Fruit fly (Drosophila melanogaster): ENCODE results near the gene sturkopf.

The sturkopf gene

DNA sequence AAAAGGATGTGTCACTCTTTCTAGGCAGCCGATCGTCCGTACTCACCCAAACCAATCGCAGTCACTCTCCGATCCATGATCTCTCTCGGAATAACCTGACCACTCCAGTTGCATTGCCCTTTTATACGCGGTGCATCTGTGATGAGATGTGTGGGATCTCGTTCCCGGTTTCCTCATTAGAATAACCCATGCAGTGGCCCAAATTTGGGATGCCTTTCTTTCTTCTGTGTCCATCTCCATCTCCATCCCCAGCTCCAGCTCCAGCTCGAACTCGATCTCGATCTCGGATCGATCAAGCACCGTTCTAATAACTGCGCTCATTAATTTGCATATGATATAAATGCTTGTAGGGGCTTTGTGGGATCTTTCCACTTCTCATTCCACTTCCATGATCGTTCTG, 9.5 kb upstream of the sturkopf start, which contains the start of gene CG9184:
CG9184 (minus strand) TSS at position 101 of the 400 bp plus-strand sequence.
- TF ChIP-seq EcR (GFP tag; optimal IDR thresholded peaks at IDR 0.05) = no peak

dm6 chr3L:1322159-1322558, 9.0 kb upstream of the sturkopf start:
- TF ChIP-seq CG4496 (GFP tag; IDR thresholded peaks at IDR 0.05) (no peak), CG14655 (GFP tag; optimal IDR thresholded peaks at IDR 0.05) (no peak), CG10348 (GFP tag; IDR thresholded peaks at IDR 0.05) (no peak), CG15710 (tag; optimal IDR thresholded peaks at IDR 0.05) (no peak), fd96Ca (GFP tag; IDR thresholded peaks at IDR 0.05) (no peak), Ets98B (GFP tag; IDR thresholded peaks at IDR 0.05) (no peak), rn (GFP tag; IDR thresholded peaks at IDR 0.05) (no peak), Pif1A (GFP tag; optimal IDR thresholded peaks at IDR 0.05) (no peak), CG13204 (GFP tag; optimal IDR thresholded peaks at IDR 0.05) (no peak), CG12605 (GFP tag; IDR thresholded peaks at IDR 0.05) (no peak), CG9948 (tag; optimal IDR thresholded peaks at IDR 0.05) (no peak), gl (tag; optimal IDR thresholded peaks at IDR 0.05) (no peak), Pif1B (GFP tag; optimal IDR thresholded peaks at IDR 0.05) (no peak), CG8159 (tag; optimal IDR thresholded peaks at IDR 0.05) (no peak), EcR (GFP tag; optimal IDR thresholded peaks at IDR 0.05) (no peak), CG17806 (tag; optimal IDR thresholded peaks at IDR 0.05) (no peak)

DNA sequence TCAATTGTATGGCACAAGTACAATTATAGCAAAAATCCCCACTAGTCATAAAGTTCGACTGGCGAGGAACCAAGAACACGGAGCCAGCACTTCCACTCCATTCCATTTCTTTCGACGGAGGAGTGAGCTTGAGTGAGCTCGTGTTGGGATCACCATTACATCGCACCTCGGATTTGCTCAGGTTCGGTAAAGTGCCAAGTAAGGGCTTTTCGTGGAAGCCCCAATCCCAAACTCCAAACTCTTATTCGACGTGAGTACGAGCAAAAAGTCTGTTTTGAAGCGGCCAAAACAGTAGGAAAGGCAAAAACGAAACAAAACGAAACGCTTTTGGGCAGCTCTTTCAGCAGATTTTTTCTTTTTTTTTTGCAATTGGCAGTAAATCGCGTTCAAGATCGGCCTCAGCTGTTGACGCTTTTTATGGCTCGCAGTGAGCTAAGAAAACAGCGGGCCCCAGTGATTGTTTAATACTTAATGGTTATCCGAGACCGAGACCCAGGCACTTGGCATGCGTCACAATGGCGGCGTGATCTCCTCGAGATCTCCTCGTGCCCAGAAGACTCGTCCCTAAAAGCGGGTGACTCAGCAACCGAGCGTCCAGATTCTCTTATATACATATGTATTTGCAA, 7.9 kb upstream of the sturkopf start:
- TF ChIP-seq fd96Ca (GFP tag; IDR thresholded peaks at IDR 0.05) = 0 out of 3 replicates have a peak, but pooled peaks have one; percentile 6
- no peak for TF ChIP-seq rn (GFP tag; IDR thresholded peaks at IDR 0.05)
- TF ChIP-seq CG14655 (GFP tag; optimal IDR thresholded peaks at IDR 0.05) = no peak
- no peak for TF ChIP-seq D1 (tag; optimal IDR thresholded peaks at IDR 0.05)
- TF ChIP-seq CG13204 (GFP tag; optimal IDR thresholded peaks at IDR 0.05) = no peak
- no peak for TF ChIP-seq Pif1A (GFP tag; optimal IDR thresholded peaks at IDR 0.05)
- TF ChIP-seq EcR (GFP tag; optimal IDR thresholded peaks at IDR 0.05) = peak; percentile 53
- no peak for TF ChIP-seq CG17806 (tag; optimal IDR thresholded peaks at IDR 0.05)
- no peak for TF ChIP-seq CG8301 (tag; optimal IDR thresholded peaks at IDR 0.05)
- TF ChIP-seq CG32121 (GFP tag; IDR thresholded peaks at IDR 0.05) = no peak
- peak; percentile 52 for TF ChIP-seq gl (tag; optimal IDR thresholded peaks at IDR 0.05)
- TF ChIP-seq Ets98B (GFP tag; IDR thresholded peaks at IDR 0.05) = peak; percentile 18; the same call in 1 of the 2 replicates
- no peak for TF ChIP-seq CG15710 (tag; optimal IDR thresholded peaks at IDR 0.05)
- TF ChIP-seq CG8159 (tag; optimal IDR thresholded peaks at IDR 0.05) = no peak
- TF ChIP-seq CG10348 (GFP tag; IDR thresholded peaks at IDR 0.05) = no peak
- TF ChIP-seq CG9948 (tag; optimal IDR thresholded peaks at IDR 0.05) = no peak
- TF ChIP-seq Snoo (tag; optimal IDR thresholded peaks at IDR 0.05) = peak; percentile 24
- TF ChIP-seq CG4496 (GFP tag; IDR thresholded peaks at IDR 0.05) = peak; percentile 40; the same call in 1 of the 3 replicates
- TF ChIP-seq CG34367 (tag; optimal IDR thresholded peaks at IDR 0.05) = no peak
- no peak for TF ChIP-seq Pif1B (GFP tag; optimal IDR thresholded peaks at IDR 0.05)
- TF ChIP-seq CG12605 (GFP tag; IDR thresholded peaks at IDR 0.05) = 0 out of 2 replicates have a peak, but pooled peaks have one; percentile 16

- TF ChIP-seq CG13204 (GFP tag; optimal IDR thresholded peaks at IDR 0.05) = no peak
- no peak for TF ChIP-seq gl (tag; optimal IDR thresholded peaks at IDR 0.05)
- peak; percentile 12 for TF ChIP-seq CG34367 (tag; optimal IDR thresholded peaks at IDR 0.05)
- TF ChIP-seq Ets98B (GFP tag; IDR thresholded peaks at IDR 0.05) = no peak
- TF ChIP-seq CG15710 (tag; optimal IDR thresholded peaks at IDR 0.05) = peak; percentile 38
- TF ChIP-seq fd96Ca (GFP tag; IDR thresholded peaks at IDR 0.05) = peak; percentile 59; the same call in 2 of the 3 replicates
- TF ChIP-seq CG12605 (GFP tag; IDR thresholded peaks at IDR 0.05) = no peak
- peak; percentile 63 for TF ChIP-seq Pif1A (GFP tag; optimal IDR thresholded peaks at IDR 0.05)
- TF ChIP-seq CG14655 (GFP tag; optimal IDR thresholded peaks at IDR 0.05) = peak; percentile 58
- no peak for TF ChIP-seq CG10348 (GFP tag; IDR thresholded peaks at IDR 0.05)
- no peak for TF ChIP-seq rn (GFP tag; IDR thresholded peaks at IDR 0.05)
- no peak for TF ChIP-seq EcR (GFP tag; optimal IDR thresholded peaks at IDR 0.05)
- TF ChIP-seq CG9948 (tag; optimal IDR thresholded peaks at IDR 0.05) = peak; percentile 30
- peak; percentile 37 for TF ChIP-seq Snoo (tag; optimal IDR thresholded peaks at IDR 0.05)
- peak; percentile 13 for TF ChIP-seq CG8301 (tag; optimal IDR thresholded peaks at IDR 0.05)
- peak; percentile 46 for TF ChIP-seq CG17806 (tag; optimal IDR thresholded peaks at IDR 0.05)
- peak; percentile 72 for TF ChIP-seq CG8159 (tag; optimal IDR thresholded peaks at IDR 0.05)
- TF ChIP-seq D1 (tag; optimal IDR thresholded peaks at IDR 0.05) = no peak
- no peak for TF ChIP-seq CG4496 (GFP tag; IDR thresholded peaks at IDR 0.05)
- TF ChIP-seq CG32121 (GFP tag; IDR thresholded peaks at IDR 0.05) = no peak
- peak; percentile 38 for TF ChIP-seq Pif1B (GFP tag; optimal IDR thresholded peaks at IDR 0.05)
Observed at dm6 chr3L:1320230-1320930, 7.2 kb upstream of the sturkopf start.

- TF ChIP-seq D1 (tag; optimal IDR thresholded peaks at IDR 0.05) = no peak
- TF ChIP-seq CG32121 (GFP tag; IDR thresholded peaks at IDR 0.05) = peak; percentile 84
- peak; percentile 91 for TF ChIP-seq CG12605 (GFP tag; IDR thresholded peaks at IDR 0.05)
- peak; percentile 96 for TF ChIP-seq Snoo (tag; optimal IDR thresholded peaks at IDR 0.05)
- peak; percentile 83 for TF ChIP-seq rn (GFP tag; IDR thresholded peaks at IDR 0.05)
- peak; percentile 88 for TF ChIP-seq CG34367 (tag; optimal IDR thresholded peaks at IDR 0.05)
- TF ChIP-seq Ets98B (GFP tag; IDR thresholded peaks at IDR 0.05) = peak; percentile 93
- peak; percentile 94 for TF ChIP-seq CG9948 (tag; optimal IDR thresholded peaks at IDR 0.05)
- peak; percentile 96 for TF ChIP-seq CG4496 (GFP tag; IDR thresholded peaks at IDR 0.05)
- peak; percentile 68 for TF ChIP-seq CG13204 (GFP tag; optimal IDR thresholded peaks at IDR 0.05)
- TF ChIP-seq CG15710 (tag; optimal IDR thresholded peaks at IDR 0.05) = peak; percentile 79
- TF ChIP-seq EcR (GFP tag; optimal IDR thresholded peaks at IDR 0.05) = peak; percentile 8
- TF ChIP-seq gl (tag; optimal IDR thresholded peaks at IDR 0.05) = peak; percentile 79
- TF ChIP-seq CG14655 (GFP tag; optimal IDR thresholded peaks at IDR 0.05) = peak; percentile 97
- TF ChIP-seq Pif1A (GFP tag; optimal IDR thresholded peaks at IDR 0.05) = peak; percentile 95
- TF ChIP-seq CG17806 (tag; optimal IDR thresholded peaks at IDR 0.05) = peak; percentile 92
- TF ChIP-seq CG10348 (GFP tag; IDR thresholded peaks at IDR 0.05) = no peak
- peak; percentile 94 for TF ChIP-seq fd96Ca (GFP tag; IDR thresholded peaks at IDR 0.05)
- TF ChIP-seq Pif1B (GFP tag; optimal IDR thresholded peaks at IDR 0.05) = peak; percentile 97
- peak; percentile 85 for TF ChIP-seq CG8159 (tag; optimal IDR thresholded peaks at IDR 0.05)
- peak; percentile 97 for TF ChIP-seq CG8301 (tag; optimal IDR thresholded peaks at IDR 0.05)
Observed at dm6 chr3L:1319097-1319725, 6.0 kb upstream of the sturkopf start.

All from whole organism, pupa.